Fruit fly (Drosophila melanogaster) whole organism, prepupa: ENCODE data around the gene Jon99Cii.

Experiments used
- CG10631 ChIP-seq: fragments of 200-800 bp; sonication (Bioruptor generic); optimal IDR thresholded peaks from 2 replicates; lab custom pipeline; 2016; ENCODE audit warnings: missing biosample characterization, missing genetic modification characterization
- CG11902 ChIP-seq: fragments of 200-800 bp; sonication (Bioruptor generic); optimal IDR thresholded peaks from 3 replicates; lab custom pipeline; 2016; ENCODE audit warnings: missing biosample characterization, missing genetic modification characterization
- CG15336 ChIP-seq: fragments of 200-800 bp; sonication (Bioruptor generic); IDR thresholded peaks from 2 replicates; pipeline ENCODE4 v1.3.6; 2022; ENCODE audit warnings: missing biosample characterization, missing genetic modification characterization
- CG32006 ChIP-seq: fragments of 200-800 bp; sonication (Bioruptor generic); optimal IDR thresholded peaks from 3 replicates; lab custom pipeline; 2017; ENCODE audit warnings: missing biosample characterization, mild to moderate bottlenecking, missing genetic modification characterization
- CG3919 ChIP-seq: fragments of 200-800 bp; sonication (Bioruptor generic); optimal IDR thresholded peaks from 3 replicates; lab custom pipeline; 2016; ENCODE audit warnings: missing biosample characterization, missing genetic modification characterization
- CG8119 ChIP-seq: fragments of 200-800 bp; sonication (Bioruptor generic); IDR thresholded peaks from 3 replicates; pipeline ENCODE4 v1.3.6; 2022; ENCODE audit warnings: missing biosample characterization, missing genetic modification characterization
- CG9139 ChIP-seq: fragments of 200-800 bp; sonication (Bioruptor generic); optimal IDR thresholded peaks from 3 replicates; lab custom pipeline; 2017; ENCODE audit warnings: missing biosample characterization, mild to moderate bottlenecking, missing genetic modification characterization
- Ets21C ChIP-seq: fragments of 200-800 bp; sonication (Bioruptor generic); optimal IDR thresholded peaks from 3 replicates; lab custom pipeline; 2016; ENCODE audit warnings: missing biosample characterization, missing genetic modification characterization
- Ets96B ChIP-seq: fragments of 200-800 bp; optimal IDR thresholded peaks from 2 replicates; lab custom pipeline; 2019; ENCODE audit warnings: missing biosample characterization, mild to moderate bottlenecking, missing genetic modification characterization, moderate library complexity
- Gug ChIP-seq: fragments of 200-800 bp; sonication (Bioruptor generic); IDR thresholded peaks from 2 replicates; pipeline ENCODE4 v1.3.6; 2022; ENCODE audit warnings: missing biosample characterization, missing genetic modification characterization
- Hr38 ChIP-seq: sonication (Bioruptor generic); optimal IDR thresholded peaks from 2 replicates; lab custom pipeline; 2016; ENCODE audit warnings: missing biosample characterization, missing genetic modification characterization
- Met ChIP-seq: fragments of 200-800 bp; sonication (Bioruptor generic); optimal IDR thresholded peaks from 3 replicates; lab custom pipeline; 2016; ENCODE audit warnings: missing biosample characterization, missing genetic modification characterization
- Sox102F ChIP-seq: fragments of 200-800 bp; sonication (Bioruptor generic); optimal IDR thresholded peaks from 2 replicates; lab custom pipeline; 2016; ENCODE audit warnings: missing biosample characterization, mild to moderate bottlenecking, missing genetic modification characterization
- Sox14 ChIP-seq: fragments of 200-800 bp; sonication (Bioruptor generic); optimal IDR thresholded peaks from 3 replicates; lab custom pipeline; 2016; ENCODE audit warnings: missing biosample characterization, missing genetic modification characterization
- Sox15 ChIP-seq: fragments of 200-800 bp; sonication (Bioruptor generic); optimal IDR thresholded peaks from 3 replicates; lab custom pipeline; 2016; ENCODE audit warnings: missing biosample characterization, missing genetic modification characterization
- achi ChIP-seq: fragments of 200-800 bp; sonication (Bioruptor generic); optimal IDR thresholded peaks from 3 replicates; lab custom pipeline; 2016; ENCODE audit warnings: missing biosample characterization, missing genetic modification characterization
- cyc ChIP-seq: fragments of 200-800 bp; sonication (Bioruptor generic); optimal IDR thresholded peaks from 3 replicates; lab custom pipeline; 2016; ENCODE audit warnings: missing biosample characterization, missing genetic modification characterization
- esn ChIP-seq: fragments of 200-800 bp; sonication (Bioruptor generic); optimal IDR thresholded peaks from 2 replicates; lab custom pipeline; 2016; ENCODE audit warnings: missing biosample characterization, mild to moderate bottlenecking, missing genetic modification characterization, moderate library complexity
- fkh ChIP-seq: fragments of 200-800 bp; sonication (Bioruptor generic); optimal IDR thresholded peaks from 3 replicates; lab custom pipeline; 2017; ENCODE audit warnings: missing biosample characterization, mild to moderate bottlenecking, missing genetic modification characterization, moderate library complexity
- svp ChIP-seq: fragments of 200-800 bp; sonication (Bioruptor generic); peaks from one replicate; lab custom pipeline; 2016; ENCODE audit warnings: missing biosample characterization, missing genetic modification characterization
- topi ChIP-seq: fragments of 200-800 bp; sonication (Bioruptor generic); optimal IDR thresholded peaks from 3 replicates; lab custom pipeline; 2016; ENCODE audit warnings: missing biosample characterization, missing genetic modification characterization

The Jon99Cii gene

dm6 chr3R:29875830-29876229 lies 48.6 kb downstream of the Jon99Cii start (continued):
- TF ChIP-seq Gug, result 0 out of 2 replicates have a peak, but pooled peaks have one; percentile 34
- TF ChIP-seq Ets96B, result peak; percentile 72
- TF ChIP-seq Sox102F (GFP tag; lab: Kevin White, UChicago), result peak; percentile 78
- TF ChIP-seq CG10631 (GFP tag; lab: Kevin White, UChicago), result peak; percentile 75
- TF ChIP-seq esn, result peak; percentile 82
- peak; percentile 85 for TF ChIP-seq CG8119 (GFP tag; lab: Robert Waterston, UW)
- TF ChIP-seq cyc (GFP tag; lab: Kevin White, UChicago), result peak; percentile 52
- peak; percentile 57 for TF ChIP-seq Sox15 (GFP tag; lab: Kevin White, UChicago)
- peak; percentile 57 for TF ChIP-seq Ets21C (GFP tag; lab: Kevin White, UChicago)
- no peak for TF ChIP-seq fkh (GFP tag; lab: Kevin White, UChicago)
- TF ChIP-seq CG32006 (GFP tag; lab: Kevin White, UChicago), result peak; percentile 87
- peak; percentile 84 for TF ChIP-seq CG15336 (GFP tag; lab: Robert Waterston, UW)
- TF ChIP-seq Hr38, result no peak
- peak; percentile 74 for TF ChIP-seq topi (GFP tag; lab: Kevin White, UChicago)
- peak; percentile 25 for TF ChIP-seq CG11902 (GFP tag; lab: Kevin White, UChicago)
- TF ChIP-seq Sox14, result peak; percentile 71
- TF ChIP-seq svp (GFP tag; lab: Kevin White, UChicago), result no peak
- TF ChIP-seq CG9139 (GFP tag; lab: Kevin White, UChicago), result peak; percentile 61
- peak; percentile 79 for TF ChIP-seq Met
- TF ChIP-seq CG3919, result peak; percentile 73
- TF ChIP-seq achi (GFP tag; lab: Kevin White, UChicago), result peak; percentile 75
